Worm (Caenorhabditis elegans) whole organism, young adult: ENCODE results near the gene svh-11.
"Not testable (repeated sequence)": the region's sequence is repeated elsewhere in the genome, so short reads cannot be mapped to it uniquely, and the experiment has no call there.

Experiments
- F39B2.1 ChIP-seq: fragments of 200-800 bp; sonication (Bioruptor generic); IDR thresholded peaks from 2 replicates; pipeline ENCODE4 v1.3.6; 2022; ENCODE audit warnings: missing genetic modification reagents, missing genetic modification characterization, missing compliant biosample characterization
- ama-1 ChIP-seq, 3 experiments: fragments of 150-350 bp in 1 of 3; sonication (generic microtip) in 2 of 3; optimal IDR thresholded peaks; 2 replicates each; lab custom pipeline; 2014 to 2018; ENCODE audit warnings: missing biosample characterization in 2 of 3, missing genetic modification characterization in 2 of 3, missing genetic modification reagents in 2 of 3
- lag-1 ChIP-seq: fragments of 200-800 bp; sonication (Bioruptor generic); IDR thresholded peaks from 2 replicates; pipeline ENCODE4 v1.3.6; 2022; ENCODE audit warnings: missing genetic modification reagents, missing genetic modification characterization, missing compliant biosample characterization
- mcd-1 ChIP-seq: fragments of 200-800 bp; sonication (Bioruptor generic); IDR thresholded peaks from 2 replicates; pipeline ENCODE4 v1.3.6; 2022; ENCODE audit warnings: missing genetic modification reagents, missing genetic modification characterization, missing compliant biosample characterization
- ztf-3 ChIP-seq: fragments of 200-800 bp; sonication (Bioruptor generic); optimal IDR thresholded peaks from 2 replicates; lab custom pipeline; 2018; ENCODE audit warnings: mild to moderate bottlenecking, missing genetic modification characterization, missing compliant biosample characterization

- TF ChIP-seq ztf-3 (GFP tag; lab: Kevin White, UChicago); F39B2.1 (GFP tag; lab: Robert Waterston, UW); lag-1 (GFP tag; lab: Robert Waterston, UW); ama-1 (optimal IDR thresholded peaks at IDR 0.05; lab: Kevin White, UChicago); ama-1 (GFP tag; optimal IDR thresholded peaks at IDR 0.05; lab: Kevin White, UChicago): not testable (repeated sequence)
- 0 out of 2 replicates have a peak, but pooled peaks have one; percentile 10 for TF ChIP-seq mcd-1 (GFP tag; lab: Robert Waterston, UW)
Observed at ce11 chrV:2255191-2255590, 48.3 kb downstream of the svh-11 start, which contains the start of gene F41B5.1.
